Fruit fly (Drosophila melanogaster) whole organism, wandering third instar larva: ENCODE data around the gene CG13012.

Source experiments
- Abd-B ChIP-seq: fragments of >200 bp; optimal IDR thresholded peaks from 2 replicates; lab custom pipeline; 2017; ENCODE audit warnings: missing biosample characterization, missing genetic modification characterization
- CG32264 ChIP-seq: fragments of 200-800 bp; sonication (Bioruptor generic); optimal IDR thresholded peaks from 2 replicates; lab custom pipeline; 2016; ENCODE audit warnings: missing biosample characterization, missing genetic modification characterization
- CG9705 ChIP-seq: fragments of 200-800 bp; sonication (Bioruptor generic); optimal IDR thresholded peaks from 2 replicates; lab custom pipeline; 2018; ENCODE audit warnings: missing biosample characterization, mild to moderate bottlenecking, missing genetic modification characterization
- CrebA ChIP-seq: fragments of 200-800 bp; sonication (Bioruptor generic); optimal IDR thresholded peaks from 2 replicates; lab custom pipeline; 2016; ENCODE audit warnings: missing biosample characterization, mild to moderate bottlenecking, missing genetic modification characterization, borderline replicate concordance
- Dfd ChIP-seq: fragments of >200 bp; optimal IDR thresholded peaks from 2 replicates; lab custom pipeline; 2017; ENCODE audit warnings: missing biosample characterization, missing genetic modification characterization
- Dif ChIP-seq: fragments of 200-275, 200-300 bp; sonication (Bioruptor generic); optimal IDR thresholded peaks from 2 replicates; lab custom pipeline; 2018; ENCODE audit warnings: missing biosample characterization, missing genetic modification characterization; ENCODE audit not compliant: partially characterized antibody
- GATAd ChIP-seq: sonication (Bioruptor generic); optimal IDR thresholded peaks from 2 replicates; lab custom pipeline; 2016; ENCODE audit warnings: missing biosample characterization, missing genetic modification characterization
- HLH106 ChIP-seq: fragments of 200-800 bp; optimal IDR thresholded peaks from 3 replicates; lab custom pipeline; 2019; ENCODE audit warnings: missing biosample characterization, mild to moderate bottlenecking, missing genetic modification characterization, moderate library complexity
- Hr78 ChIP-seq: fragments of >200 bp; optimal IDR thresholded peaks from 2 replicates; lab custom pipeline; 2017; ENCODE audit warnings: missing biosample characterization, missing genetic modification characterization
- Hr83 ChIP-seq: fragments of 200-300 bp; sonication (Bioruptor generic); optimal IDR thresholded peaks from 2 replicates; lab custom pipeline; 2016; ENCODE audit warnings: missing biosample characterization, mild to moderate bottlenecking, missing genetic modification characterization, moderate library complexity; ENCODE audit not compliant: poor library complexity, severe bottlenecking
- Mio ChIP-seq: sonication (Bioruptor generic); optimal IDR thresholded peaks from 2 replicates; lab custom pipeline; 2016; ENCODE audit warnings: missing biosample characterization, missing genetic modification characterization
- Myc ChIP-seq: fragments of >200 bp; optimal IDR thresholded peaks from 2 replicates; lab custom pipeline; 2017
- N ChIP-seq: fragments of >200 bp; optimal IDR thresholded peaks from 2 replicates; lab custom pipeline; 2018; ENCODE audit warnings: missing biosample characterization, missing external identifiers, missing genetic modification characterization
- OdsH ChIP-seq: fragments of 200-800 bp; sonication (Bioruptor generic); optimal IDR thresholded peaks from 2 replicates; lab custom pipeline; 2016; ENCODE audit warnings: missing biosample characterization, mild to moderate bottlenecking, missing genetic modification characterization
- Rel ChIP-seq, 2 experiments: fragments of 200-800 bp; sonication (Bioruptor generic) in 1 of 2; optimal IDR thresholded peaks; 2 replicates in 1 of 2; 3 replicates in 1 of 2; lab custom pipeline; 2016 to 2019; ENCODE audit warnings: mild to moderate bottlenecking in 2 of 2, missing biosample characterization in 2 of 2, missing genetic modification characterization in 2 of 2, moderate library complexity in 1 of 2
- Sp1 ChIP-seq: fragments of 200-800 bp; sonication (Bioruptor generic); optimal IDR thresholded peaks from 3 replicates; lab custom pipeline; 2019; ENCODE audit warnings: missing biosample characterization, mild to moderate bottlenecking, missing genetic modification characterization, moderate library complexity
- Vsx2 ChIP-seq: fragments of 200-300, 225-300 bp; sonication (Bioruptor generic); optimal IDR thresholded peaks from 2 replicates; lab custom pipeline; 2018; ENCODE audit warnings: missing biosample characterization, missing genetic modification characterization; ENCODE audit not compliant: partially characterized antibody
- dmrt93B ChIP-seq: fragments of 200-800 bp; sonication (Bioruptor generic); optimal IDR thresholded peaks from 2 replicates; lab custom pipeline; 2018; ENCODE audit warnings: missing biosample characterization, mild to moderate bottlenecking, missing genetic modification characterization
- dsf ChIP-seq: sonication (Bioruptor generic); optimal IDR thresholded peaks from 2 replicates; lab custom pipeline; 2016; ENCODE audit warnings: missing biosample characterization, missing genetic modification characterization, borderline replicate concordance
- ey ChIP-seq: fragments of 200-800 bp; sonication (Bioruptor generic); optimal IDR thresholded peaks from 2 replicates; lab custom pipeline; 2016; ENCODE audit warnings: missing biosample characterization, missing genetic modification characterization
- foxo ChIP-seq, 2 experiments: fragments of 200-800 bp; sonication (Bioruptor generic); optimal IDR thresholded peaks; 2 replicates in 1 of 2; 3 replicates in 1 of 2; lab custom pipeline; 2016 to 2017; ENCODE audit warnings: missing biosample characterization in 2 of 2, missing genetic modification characterization in 2 of 2
- fru ChIP-seq: fragments of 200-800 bp; sonication (Bioruptor generic); optimal IDR thresholded peaks from 3 replicates; lab custom pipeline; 2016; ENCODE audit warnings: missing biosample characterization, mild to moderate bottlenecking, missing genetic modification characterization
- h ChIP-seq: fragments of 200-800 bp; sonication (Bioruptor generic); optimal IDR thresholded peaks from 3 replicates; lab custom pipeline; 2016; ENCODE audit warnings: missing biosample characterization, mild to moderate bottlenecking, missing genetic modification characterization
- jim ChIP-seq: fragments of 175-275, 200-325 bp; sonication (Bioruptor generic); optimal IDR thresholded peaks from 2 replicates; lab custom pipeline; 2016; ENCODE audit warnings: missing biosample characterization, mild to moderate bottlenecking, missing genetic modification characterization
- lola ChIP-seq: fragments of >200 bp; optimal IDR thresholded peaks from 2 replicates; lab custom pipeline; 2017; ENCODE audit warnings: missing biosample characterization, missing genetic modification characterization
- psq ChIP-seq: fragments of 200-800 bp; sonication (Bioruptor generic); optimal IDR thresholded peaks from 3 replicates; lab custom pipeline; 2017; ENCODE audit warnings: missing biosample characterization, mild to moderate bottlenecking, missing genetic modification characterization, moderate library complexity
- rgr ChIP-seq: fragments of 200-800 bp; sonication (Bioruptor generic); optimal IDR thresholded peaks from 3 replicates; lab custom pipeline; 2016; ENCODE audit warnings: missing biosample characterization, mild to moderate bottlenecking, missing genetic modification characterization
- sage ChIP-seq: fragments of 200-800 bp; sonication (Bioruptor generic); optimal IDR thresholded peaks from 2 replicates; lab custom pipeline; 2016; ENCODE audit warnings: missing biosample characterization, mild to moderate bottlenecking, missing genetic modification characterization
- sv ChIP-seq: fragments of 200-800 bp; sonication (Bioruptor generic); optimal IDR thresholded peaks from 3 replicates; lab custom pipeline; 2016; ENCODE audit warnings: missing biosample characterization, missing genetic modification characterization
- tai ChIP-seq: sonication (Bioruptor generic); optimal IDR thresholded peaks from 2 replicates; lab custom pipeline; 2016; ENCODE audit warnings: missing biosample characterization, missing genetic modification characterization
- woc ChIP-seq: sonication (Bioruptor generic); optimal IDR thresholded peaks from 2 replicates; lab custom pipeline; 2016; ENCODE audit warnings: missing biosample characterization, mild to moderate bottlenecking, missing genetic modification characterization

CG13012 gene

DNA sequence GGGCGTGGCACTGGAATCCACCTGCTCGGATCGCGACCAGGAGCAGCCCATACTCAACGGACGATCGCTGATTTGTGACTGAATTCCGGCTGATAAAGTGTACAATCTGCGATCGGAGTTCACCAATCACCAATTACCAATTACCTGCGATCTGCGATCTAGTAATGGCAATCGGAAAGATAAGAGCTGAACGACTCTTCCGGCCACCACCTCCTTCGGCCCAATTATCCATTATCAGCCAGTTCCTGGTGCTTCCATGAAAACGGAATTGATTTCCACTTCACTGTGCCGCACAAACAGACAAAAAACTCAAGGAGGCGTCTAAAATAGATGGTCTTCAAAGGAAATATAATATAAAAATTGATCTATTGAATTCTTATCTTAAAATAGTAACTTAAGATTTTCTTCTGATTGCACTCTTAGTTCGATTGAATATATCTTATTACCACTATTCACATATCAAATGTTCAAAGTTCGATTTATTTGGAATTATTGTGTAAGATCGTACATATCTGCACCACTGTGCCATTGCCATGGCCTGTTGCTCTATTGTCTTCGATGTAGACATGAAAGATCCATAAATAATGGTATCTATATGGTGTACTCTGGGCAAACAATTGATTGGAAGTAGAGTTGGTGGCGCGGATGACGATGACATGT is 12.0 kb downstream of the CG13012 start, which contains the start of gene CG15865:
Gene CG15865 (minus strand): TSS at position 51 of the 660 bp plus-strand sequence.
- TF ChIP-seq Dfd (GFP tag; lab: Kevin White, UChicago), result no peak
- no peak for TF ChIP-seq dmrt93B
- no peak for TF ChIP-seq CG9705
- TF ChIP-seq foxo (GFP tag; optimal IDR thresholded peaks at IDR 0.05; lab: Kevin White, UChicago), result no peak
- no peak for TF ChIP-seq CG32264 (GFP tag; lab: Kevin White, UChicago)
- no peak for TF ChIP-seq HLH106
- no peak for TF ChIP-seq Mio (GFP tag; lab: Kevin White, UChicago)
- no peak for TF ChIP-seq Hr83 (GFP tag; lab: Kevin White, UChicago)
- no peak for TF ChIP-seq Rel (GFP tag; optimal IDR thresholded peaks at IDR 0.05; lab: Kevin White, UChicago)
- no peak for TF ChIP-seq Rel (tag; optimal IDR thresholded peaks at IDR 0.05; lab: Kevin White, UChicago)
- TF ChIP-seq ey, result no peak
- no peak for TF ChIP-seq jim (GFP tag; lab: Kevin White, UChicago)

DNA sequence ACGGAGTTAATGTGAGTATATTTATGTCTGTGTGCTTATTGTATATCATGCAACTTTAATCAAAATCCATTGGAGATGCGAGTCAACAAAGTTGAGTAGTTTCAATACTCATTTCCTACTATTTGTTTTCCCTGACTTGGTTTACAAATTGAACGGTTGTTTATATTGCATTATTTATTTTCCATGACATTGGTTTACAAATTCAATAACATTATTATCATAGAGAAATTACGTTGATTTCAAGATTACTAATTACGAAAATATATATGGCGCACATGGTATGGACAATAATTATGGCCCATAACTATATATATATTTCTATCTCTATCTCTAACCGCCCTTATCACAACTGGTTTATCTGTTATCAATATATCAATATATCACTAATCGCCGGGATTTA is 15.9 kb downstream of the CG13012 start:
- no peak for TF ChIP-seq Dfd (GFP tag; lab: Kevin White, UChicago)
- TF ChIP-seq foxo (GFP tag; optimal IDR thresholded peaks at IDR 0.05; lab: Kevin White, UChicago), result no peak
- no peak for TF ChIP-seq fru (GFP tag; lab: Kevin White, UChicago)
- no peak for TF ChIP-seq Dif (GFP tag; lab: Kevin White, UChicago)
- TF ChIP-seq lola, result no peak
- TF ChIP-seq OdsH (GFP tag; lab: Kevin White, UChicago), result no peak
- no peak for TF ChIP-seq Sp1
- no peak for TF ChIP-seq ey
- no peak for TF ChIP-seq CrebA
- no peak for TF ChIP-seq woc (GFP tag; lab: Kevin White, UChicago)
- no peak for TF ChIP-seq h (GFP tag; lab: Kevin White, UChicago)
- no peak for TF ChIP-seq Vsx2
- no peak for TF ChIP-seq jim (GFP tag; lab: Kevin White, UChicago)
- TF ChIP-seq N (GFP tag; lab: Kevin White, UChicago), result no peak
- no peak for TF ChIP-seq CG9705
- no peak for TF ChIP-seq Mio (GFP tag; lab: Kevin White, UChicago)
- no peak for TF ChIP-seq Myc (lab: Kevin White, UChicago)
- TF ChIP-seq Rel (GFP tag; optimal IDR thresholded peaks at IDR 0.05; lab: Kevin White, UChicago), result no peak
- no peak for TF ChIP-seq Rel (tag; optimal IDR thresholded peaks at IDR 0.05; lab: Kevin White, UChicago)
- TF ChIP-seq tai (GFP tag; lab: Kevin White, UChicago), result no peak
- TF ChIP-seq CG32264 (GFP tag; lab: Kevin White, UChicago), result no peak

DNA sequence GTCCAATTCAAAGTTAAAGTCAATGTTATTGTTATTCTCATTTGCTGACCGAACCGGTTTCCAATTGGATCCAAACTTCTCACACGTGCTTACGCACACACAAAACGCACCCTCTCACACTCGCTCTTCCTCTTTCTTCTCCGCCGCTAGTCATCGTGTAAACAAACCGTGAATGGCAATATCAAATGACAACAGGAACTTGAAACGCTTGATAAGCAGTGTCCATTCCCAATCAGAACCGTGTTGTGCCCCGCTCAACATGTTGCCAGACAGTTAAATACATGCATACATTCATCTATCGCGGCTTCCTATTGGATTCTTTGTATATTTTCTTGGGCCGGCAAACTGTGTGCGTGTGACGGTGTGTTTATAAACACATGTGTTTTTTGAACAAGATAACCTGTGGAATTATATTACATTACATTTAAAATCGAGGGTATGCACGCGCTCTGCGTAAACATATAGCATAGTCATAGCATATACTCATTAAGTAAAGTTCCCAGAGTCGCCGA is 20.8 kb downstream of the CG13012 start:
- TF ChIP-seq Sp1, result peak; percentile 14
- no peak for TF ChIP-seq Hr78 (GFP tag; lab: Kevin White, UChicago)
- no peak for TF ChIP-seq sage (GFP tag; lab: Kevin White, UChicago)
- no peak for TF ChIP-seq dsf (GFP tag; lab: Kevin White, UChicago)
- no peak for TF ChIP-seq ey
- TF ChIP-seq Mio (GFP tag; lab: Kevin White, UChicago), result no peak
- no peak for TF ChIP-seq tai (GFP tag; lab: Kevin White, UChicago)
- no peak for TF ChIP-seq CG32264 (GFP tag; lab: Kevin White, UChicago)
- no peak for TF ChIP-seq Abd-B (GFP tag; lab: Kevin White, UChicago)
- no peak for TF ChIP-seq woc (GFP tag; lab: Kevin White, UChicago)
- TF ChIP-seq lola, result no peak
- TF ChIP-seq Vsx2, result no peak
- TF ChIP-seq OdsH (GFP tag; lab: Kevin White, UChicago), result no peak
- no peak for TF ChIP-seq GATAd (GFP tag; lab: Kevin White, UChicago)
- TF ChIP-seq Rel (GFP tag; optimal IDR thresholded peaks at IDR 0.05; lab: Kevin White, UChicago), result no peak
- peak; percentile 48 for TF ChIP-seq Rel (tag; optimal IDR thresholded peaks at IDR 0.05; lab: Kevin White, UChicago)
- TF ChIP-seq rgr (GFP tag; lab: Kevin White, UChicago), result peak; percentile 15
- peak; percentile 8 for TF ChIP-seq psq

DNA sequence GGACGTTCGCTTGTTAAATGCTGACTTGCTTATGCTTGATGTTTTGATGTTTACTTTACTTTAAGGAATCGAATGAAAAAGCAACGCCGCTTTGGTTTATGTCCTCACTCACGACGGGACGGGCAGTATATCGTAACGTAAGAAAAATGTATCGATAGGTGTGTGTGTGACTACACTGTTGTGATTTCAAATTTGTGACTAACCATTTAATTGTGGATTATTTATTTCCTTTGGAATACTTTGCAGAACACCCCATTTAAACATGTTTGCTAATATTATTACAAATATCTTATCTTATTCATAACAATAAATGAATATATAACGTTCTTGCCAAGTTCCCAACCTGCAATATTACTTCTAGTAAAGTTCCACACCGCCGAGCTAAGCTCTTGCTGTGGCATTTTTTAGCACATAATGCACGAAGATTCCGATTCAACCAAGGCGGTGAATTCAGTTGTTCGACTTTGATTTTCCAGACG is 21.6 kb downstream of the CG13012 start, which contains the start of the genes Nemp and r:
Gene Nemp (minus strand): TSS at position 85 of the 479 bp plus-strand sequence.
Gene r (plus strand): TSS at position 429 of the 479 bp plus-strand sequence.
- TF ChIP-seq sv (no peak), fru (GFP tag; lab: Kevin White, UChicago) (peak; percentile 23)
